Fruit fly (Drosophila melanogaster): ENCODE measurements around the gene HisRS.

HisRS gene

dm6 chrX:18515205-18515921, at the start of gene HisRS, which contains the start of gene Bx:
Gene HisRS (plus strand): TSS chrX:18515428.
Gene Bx (plus strand): TSS chrX:18515428.
- TF ChIP-seq Fer2 (tag; optimal IDR thresholded peaks at IDR 0.05) (no peak), Atf3 (GFP tag; optimal IDR thresholded peaks at IDR 0.05) (no peak), pfk (GFP tag; optimal IDR thresholded peaks at IDR 0.05) (peak; percentile 6), Adf1 (GFP tag; IDR thresholded peaks at IDR 0.05) (peak; percentile 42), B-H1 (GFP tag; IDR thresholded peaks at IDR 0.05) (no peak), CG7745 (tag; optimal IDR thresholded peaks at IDR 0.05) (no peak), CG13287 (GFP tag; IDR thresholded peaks at IDR 0.05; ENCODE audit: partially characterized antibody) (peak; percentile 36; the same call in 1 of the 2 replicates), Bgb (GFP tag; IDR thresholded peaks at IDR 0.05; ENCODE audit: partially characterized antibody) (peak; percentile 57), psq (GFP tag; optimal IDR thresholded peaks at IDR 0.05) (no peak), CG14710 (tag; optimal IDR thresholded peaks at IDR 0.05) (peak; percentile 20), aop (GFP tag; IDR thresholded peaks at IDR 0.05) (no peak), sna (GFP tag; IDR thresholded peaks at IDR 0.05; ENCODE audit: partially characterized antibody) (no peak), nerfin-1 (tag; optimal IDR thresholded peaks at IDR 0.05) (no peak), shn (GFP tag; optimal IDR thresholded peaks at IDR 0.05) (no peak), Nf-YA (GFP tag; IDR thresholded peaks at IDR 0.05) (no peak), NC2β (GFP tag; optimal IDR thresholded peaks at IDR 0.05) (no peak), onecut (GFP tag; IDR thresholded peaks at IDR 0.05) (no peak), CG12104 (GFP tag; optimal IDR thresholded peaks at IDR 0.05) (no peak), CG3838 (GFP tag; optimal IDR thresholded peaks at IDR 0.05) (no peak), bcd (GFP tag; optimal IDR thresholded peaks at IDR 0.05) (no peak), Atf6 (GFP tag; IDR thresholded peaks at IDR 0.05) (no peak), Dek (tag; optimal IDR thresholded peaks at IDR 0.05) (peak; percentile 14), lab (GFP tag; optimal IDR thresholded peaks at IDR 0.05) (no peak), toy (GFP tag; IDR thresholded peaks at IDR 0.05) (no peak), usp (GFP tag; optimal IDR thresholded peaks at IDR 0.05) (no peak), CG15073 (GFP tag; optimal IDR thresholded peaks at IDR 0.05) (no peak), CG10654 (GFP tag; optimal IDR thresholded peaks at IDR 0.05) (no peak), Xrp1 (GFP tag; IDR thresholded peaks at IDR 0.05) (no peak), Spps (tag; optimal IDR thresholded peaks at IDR 0.05) (no peak), unpg (GFP tag; optimal IDR thresholded peaks at IDR 0.05) (no peak), ato (GFP tag; IDR thresholded peaks at IDR 0.05; ENCODE audit: partially characterized antibody) (no peak), jing (GFP tag; optimal IDR thresholded peaks at IDR 0.05) (no peak), CG9215 (GFP tag; IDR thresholded peaks at IDR 0.05) (no peak), CG2199 (GFP tag; IDR thresholded peaks at IDR 0.05) (peak; percentile 38; the same call in 1 of the 3 replicates), CG6683 (GFP tag; optimal IDR thresholded peaks at IDR 0.05) (no peak), phol (tag; optimal IDR thresholded peaks at IDR 0.05) (peak; percentile 22), Doc3 (GFP tag; IDR thresholded peaks at IDR 0.05; ENCODE audit: partially characterized antibody) (no peak), rib (GFP tag; IDR thresholded peaks at IDR 0.05) (peak; percentile 95), CG13894 (tag; optimal IDR thresholded peaks at IDR 0.05) (peak; percentile 2), CHES-1-like (GFP tag; optimal IDR thresholded peaks at IDR 0.05) (no peak), cato (GFP tag; optimal IDR thresholded peaks at IDR 0.05; ENCODE audit: borderline replicate concordance) (no peak), CG8944 (GFP tag; optimal IDR thresholded peaks at IDR 0.05) (no peak), disco-r (GFP tag; optimal IDR thresholded peaks at IDR 0.05) (no peak), crol (GFP tag; IDR thresholded peaks at IDR 0.05) (peak; percentile 82), CG18764 (GFP tag; optimal IDR thresholded peaks at IDR 0.05) (no peak), btn (GFP tag; optimal IDR thresholded peaks at IDR 0.05) (no peak), CG16813 (GFP tag; IDR thresholded peaks at IDR 0.05; ENCODE audit: partially characterized antibody) (peak; percentile 28; the same call in 1 of the 3 replicates), dmrt99B (tag; optimal IDR thresholded peaks at IDR 0.05) (no peak), Elba2 (GFP tag; optimal IDR thresholded peaks at IDR 0.05) (no peak), ara (GFP tag; IDR thresholded peaks at IDR 0.05) (no peak)
